Worm (Caenorhabditis elegans) whole organism, early embryonic: ENCODE results near the gene rnf-121.

ENCODE experiments used
- B0310.2 ChIP-seq: sonication (generic microtip); optimal IDR thresholded peaks from 2 replicates; lab custom pipeline; 2016; ENCODE audit warnings: mild to moderate bottlenecking, missing genetic modification characterization, missing compliant biosample characterization
- F13C5.2 ChIP-seq: sonication (generic microtip); optimal IDR thresholded peaks from 2 replicates; lab custom pipeline; 2017; ENCODE audit warnings: mild to moderate bottlenecking, missing genetic modification characterization, inconsistent platforms, missing compliant biosample characterization
- aly-1 ChIP-seq: sonication (generic microtip); optimal IDR thresholded peaks from 2 replicates; lab custom pipeline; 2016; ENCODE audit warnings: missing genetic modification characterization, missing compliant biosample characterization
- ama-1 ChIP-seq: fragments of 150-350 bp; optimal IDR thresholded peaks from 2 replicates; lab custom pipeline; 2014
- ceh-13 ChIP-seq: fragments of 200-800 bp; sonication (Bioruptor generic); optimal IDR thresholded peaks from 2 replicates; lab custom pipeline; 2018; ENCODE audit warnings: mild to moderate bottlenecking, missing genetic modification characterization, missing compliant biosample characterization
- ceh-36 ChIP-seq: sonication (generic microtip); optimal IDR thresholded peaks from 2 replicates; lab custom pipeline; 2016; ENCODE audit warnings: missing genetic modification characterization, inconsistent platforms, missing compliant biosample characterization
- ets-7 ChIP-seq: sonication (generic microtip); optimal IDR thresholded peaks from 2 replicates; lab custom pipeline; 2016; ENCODE audit warnings: missing genotype, missing genetic modification characterization, missing compliant biosample characterization
- flt-1 ChIP-seq: fragments of 200-800 bp; sonication (Bioruptor generic); IDR thresholded peaks from 2 replicates; pipeline ENCODE4 v1.3.6; 2022; ENCODE audit warnings: missing genetic modification characterization, missing compliant biosample characterization
- hmbx-1 ChIP-seq: sonication (generic microtip); optimal IDR thresholded peaks from 2 replicates; lab custom pipeline; 2016; ENCODE audit warnings: mild to moderate bottlenecking, missing genetic modification characterization, missing compliant biosample characterization
- hmg-4 ChIP-seq: fragments of 200-800 bp; sonication (Bioruptor generic); optimal IDR thresholded peaks from 2 replicates; lab custom pipeline; 2018; ENCODE audit warnings: mild to moderate bottlenecking, missing genetic modification characterization, missing compliant biosample characterization
- hnd-1 ChIP-seq: sonication (generic microtip); optimal IDR thresholded peaks from 2 replicates; lab custom pipeline; 2016; ENCODE audit warnings: missing genetic modification characterization, missing compliant biosample characterization
- pes-1 ChIP-seq: fragments of 200-800 bp; sonication (Bioruptor generic); IDR thresholded peaks from 2 replicates; pipeline ENCODE4 v1.3.6; 2022; ENCODE audit warnings: missing genetic modification reagents, missing genetic modification characterization, missing compliant biosample characterization
- scrt-1 ChIP-seq: fragments of 200-800 bp; sonication (Bioruptor generic); IDR thresholded peaks from 2 replicates; pipeline ENCODE4 v1.3.6; 2022; ENCODE audit warnings: missing genetic modification characterization, missing compliant biosample characterization
- sea-1 ChIP-seq: fragments of 200-800 bp; sonication (Bioruptor generic); conservative IDR thresholded peaks from 2 replicates; pipeline ENCODE4 v1.3.6; 2022; ENCODE audit warnings: missing genetic modification characterization, missing compliant biosample characterization
- tbx-11 ChIP-seq: fragments of 200-800 bp; sonication (Bioruptor generic); IDR thresholded peaks from 2 replicates; pipeline ENCODE4 v1.3.6; 2022; ENCODE audit warnings: missing genetic modification characterization, missing compliant biosample characterization
- tbx-37 ChIP-seq: fragments of 200-800 bp; sonication (Bioruptor generic); conservative IDR thresholded peaks from 2 replicates; pipeline ENCODE4 v1.3.6; 2022; ENCODE audit warnings: missing genetic modification reagents, missing genetic modification characterization, missing compliant biosample characterization
- tra-4 ChIP-seq: sonication (generic microtip); optimal IDR thresholded peaks from 2 replicates; lab custom pipeline; 2017; ENCODE audit warnings: missing genetic modification characterization, missing compliant biosample characterization

The rnf-121 gene

DNA sequence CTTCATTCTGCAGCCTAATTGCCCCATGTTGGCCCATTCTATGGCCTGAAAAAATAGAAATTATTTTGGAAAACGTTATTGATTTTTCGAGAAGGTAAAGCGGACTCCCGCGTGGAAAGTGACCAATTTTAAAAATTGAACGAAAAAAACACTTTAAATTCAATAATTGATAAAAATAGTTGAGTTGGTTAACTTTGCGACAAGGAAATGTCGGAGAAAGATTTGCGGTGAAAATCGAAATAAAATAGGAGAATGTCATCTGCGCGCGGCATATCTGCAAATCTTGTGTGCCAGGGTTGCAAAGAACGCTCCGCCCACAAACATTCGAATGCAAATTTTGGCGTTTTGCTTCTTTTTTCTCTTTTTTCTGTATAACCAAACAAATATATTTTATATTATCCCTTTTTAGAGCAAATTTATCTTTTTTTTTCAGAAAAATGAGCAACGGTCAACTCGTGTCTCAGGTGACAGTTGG lies at the start of gene rnf-121, which contains the start of gene C16C10.4:
rnf-121 (minus strand) TSS at position 51 of the 475 bp plus-strand sequence.
C16C10.4 (plus strand) TSS at position 434 of the 475 bp plus-strand sequence.
- TF ChIP-seq ama-1 (lab: Kevin White, UChicago) (no peak), aly-1 (tag; lab: Kevin White, UChicago) (peak; percentile 77), ceh-36 (tag; lab: Kevin White, UChicago) (peak; percentile 93), tbx-37 (GFP tag; lab: Robert Waterston, UW) (peak; percentile 82), ets-7 (tag; lab: Kevin White, UChicago) (peak; percentile 75), hmg-4 (GFP tag; lab: Kevin White, UChicago) (peak; percentile 97), B0310.2 (tag; lab: Kevin White, UChicago) (peak; percentile 82), scrt-1 (GFP tag; lab: Robert Waterston, UW) (peak; percentile 87), ceh-13 (GFP tag; lab: Kevin White, UChicago) (peak; percentile 93), tra-4 (tag; lab: Kevin White, UChicago) (peak; percentile 80), pes-1 (GFP tag; lab: Robert Waterston, UW) (peak; percentile 91), tbx-11 (GFP tag; lab: Robert Waterston, UW) (peak; percentile 92), F13C5.2 (tag; lab: Kevin White, UChicago) (peak; percentile 92), hnd-1 (peak; percentile 80), sea-1 (GFP tag; lab: Robert Waterston, UW) (peak; percentile 93), hmbx-1 (tag; lab: Kevin White, UChicago) (peak; percentile 61), flt-1 (GFP tag; lab: Robert Waterston, UW) (peak; percentile 83)

DNA sequence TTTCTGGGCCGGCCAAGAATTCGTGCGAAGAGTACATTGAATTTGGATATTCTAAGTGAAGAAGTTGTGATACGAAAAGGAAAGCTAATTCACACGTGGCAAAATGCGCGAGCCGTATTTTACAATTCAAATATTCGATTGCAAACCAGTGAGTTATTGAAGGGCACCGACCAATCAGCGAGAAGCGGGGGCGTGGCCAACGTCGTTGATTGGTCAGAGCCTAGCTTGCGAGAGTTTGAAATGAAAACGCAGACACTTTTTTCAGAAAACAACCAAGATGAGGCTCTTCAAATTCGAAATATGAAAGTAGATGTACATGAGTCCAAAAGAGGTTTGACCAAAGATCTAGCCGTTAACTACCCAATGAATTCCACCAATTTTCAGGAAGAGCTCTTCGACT lies 39.9 kb upstream of the rnf-121 start:
- no peak for TF ChIP-seq ets-7 (tag; lab: Kevin White, UChicago)
- TF ChIP-seq hmbx-1 (tag; lab: Kevin White, UChicago): no peak
- no peak for TF ChIP-seq aly-1 (tag; lab: Kevin White, UChicago)
- no peak for TF ChIP-seq ceh-13 (GFP tag; lab: Kevin White, UChicago)
- TF ChIP-seq tbx-37 (GFP tag; lab: Robert Waterston, UW): no peak
- no peak for TF ChIP-seq scrt-1 (GFP tag; lab: Robert Waterston, UW)
- no peak for TF ChIP-seq pes-1 (GFP tag; lab: Robert Waterston, UW)
- no peak for TF ChIP-seq sea-1 (GFP tag; lab: Robert Waterston, UW)
- no peak for TF ChIP-seq ama-1 (lab: Kevin White, UChicago)
- no peak for TF ChIP-seq flt-1 (GFP tag; lab: Robert Waterston, UW)
- no peak for TF ChIP-seq ceh-36 (tag; lab: Kevin White, UChicago)
- TF ChIP-seq B0310.2 (tag; lab: Kevin White, UChicago): no peak
- no peak for TF ChIP-seq hnd-1
- TF ChIP-seq F13C5.2 (tag; lab: Kevin White, UChicago): no peak
- no peak for TF ChIP-seq hmg-4 (GFP tag; lab: Kevin White, UChicago)

DNA sequence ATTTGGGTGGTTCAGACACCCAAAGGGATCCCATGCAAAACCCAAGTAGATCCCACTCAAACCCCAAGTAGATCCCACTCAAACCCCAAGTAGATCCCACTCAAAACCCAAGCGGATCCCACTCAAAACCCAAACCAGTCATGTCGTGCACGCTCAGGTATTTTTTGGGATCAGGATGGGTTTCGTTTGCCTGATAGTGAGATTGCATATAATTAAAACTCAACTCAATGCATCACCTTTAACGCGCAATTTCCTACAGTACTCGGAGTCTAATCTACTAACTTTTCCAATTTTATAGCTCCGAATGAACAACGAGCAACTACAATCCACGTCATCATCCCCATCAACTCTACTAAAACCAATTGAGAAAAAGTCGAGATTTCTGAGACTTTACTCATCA lies 38.4 kb upstream of the rnf-121 start, which contains the start of gene phlp-2:
phlp-2 (plus strand) TSS at position 301 of the 400 bp plus-strand sequence.
- no peak for TF ChIP-seq scrt-1 (GFP tag; lab: Robert Waterston, UW)

DNA sequence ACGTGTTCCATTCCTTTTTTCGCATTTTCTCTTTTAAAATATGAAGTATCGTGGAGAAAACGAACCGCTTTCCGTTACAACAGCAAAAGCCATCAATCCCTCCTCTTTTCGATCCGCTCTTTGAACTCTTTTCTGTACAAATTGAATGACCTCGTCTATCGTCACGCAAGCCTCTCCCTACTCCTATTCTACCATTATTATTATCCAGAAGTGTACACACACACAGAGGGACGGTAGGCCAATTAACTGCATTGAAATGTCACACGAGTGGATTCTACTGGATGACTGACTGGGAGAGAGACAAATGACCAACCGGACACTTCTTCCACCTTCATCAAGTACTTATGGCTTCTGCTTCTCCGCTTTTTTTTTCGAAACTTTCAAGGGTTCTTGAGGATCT lies 37.5 kb upstream of the rnf-121 start:
- TF ChIP-seq F13C5.2 (tag; lab: Kevin White, UChicago): no peak

DNA sequence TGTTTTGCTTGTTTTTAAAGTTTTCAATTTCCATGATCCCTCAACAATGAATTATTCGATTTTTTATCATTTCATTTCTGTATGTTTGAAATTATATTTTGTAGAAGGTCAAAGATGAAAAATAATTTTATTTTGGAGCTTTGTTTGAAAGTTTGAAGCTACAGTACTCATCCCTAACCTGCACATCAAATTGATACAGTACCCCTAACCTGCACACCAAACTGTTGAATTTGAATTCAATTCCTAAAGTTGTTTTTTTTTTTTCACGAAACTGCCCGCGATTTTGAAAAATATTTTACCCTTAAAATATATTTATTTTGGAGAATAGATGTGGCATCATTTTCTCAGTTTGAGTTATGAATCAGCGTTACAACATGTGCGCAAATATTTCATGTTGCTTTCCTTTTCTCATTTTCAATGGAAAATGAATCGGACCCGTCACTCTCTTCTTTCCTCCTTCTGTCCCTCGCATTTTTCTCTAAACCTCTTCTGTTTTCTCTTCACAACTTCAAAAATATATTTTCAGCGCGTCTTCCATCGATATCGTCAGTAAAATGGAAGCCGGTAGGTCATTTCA lies 35.1 kb upstream of the rnf-121 start, which contains the start of gene R74.8:
R74.8 (plus strand) TSS at position 527 of the 577 bp plus-strand sequence.
- TF ChIP-seq tra-4 (tag; lab: Kevin White, UChicago) (no peak), flt-1 (GFP tag; lab: Robert Waterston, UW) (no peak), F13C5.2 (tag; lab: Kevin White, UChicago) (no peak)

DNA sequence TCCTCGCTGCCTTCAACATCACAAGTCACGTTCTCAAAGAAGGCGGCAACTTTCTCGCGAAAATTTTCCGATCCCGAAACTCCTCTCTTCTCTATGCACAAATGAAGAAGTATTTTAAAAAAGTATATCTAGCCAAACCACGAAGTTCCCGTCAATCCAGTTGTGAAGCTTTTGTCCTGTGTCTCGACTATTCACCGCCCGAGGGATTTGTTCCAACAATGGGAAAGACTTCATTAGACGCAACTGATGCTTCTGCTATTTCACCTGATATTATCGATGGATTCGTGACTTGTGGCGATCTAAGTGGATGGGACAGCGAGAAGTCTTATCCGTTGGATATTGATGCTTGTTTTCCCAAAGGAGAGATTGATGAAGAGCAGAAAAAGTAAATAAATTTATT lies 34.2 kb upstream of the rnf-121 start:
- TF ChIP-seq ets-7 (tag; lab: Kevin White, UChicago) (no peak), tbx-37 (GFP tag; lab: Robert Waterston, UW) (no peak), hnd-1 (no peak), hmbx-1 (tag; lab: Kevin White, UChicago) (no peak), ceh-13 (GFP tag; lab: Kevin White, UChicago) (no peak)

DNA sequence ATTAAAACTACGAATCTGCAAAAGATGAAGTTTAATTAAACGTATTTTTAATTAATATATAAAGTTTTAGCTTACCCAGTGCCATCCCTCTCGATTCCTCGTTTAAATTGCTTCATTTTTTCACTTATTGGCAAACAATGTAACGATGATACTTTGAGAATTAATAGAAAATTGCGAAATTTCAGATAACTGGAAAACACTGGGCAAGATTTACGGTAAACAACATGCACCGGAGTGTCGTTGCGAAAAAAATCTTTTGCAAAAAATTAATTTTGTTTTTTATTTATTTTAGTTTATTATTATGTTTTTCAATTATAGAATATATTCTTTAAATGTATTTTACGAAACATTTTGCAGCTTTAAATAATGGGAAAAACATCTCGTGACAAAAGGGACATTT lies 33.3 kb upstream of the rnf-121 start, which contains the start of the genes pelo-1 and R74.7:
pelo-1 (minus strand) TSS at position 151 of the 400 bp plus-strand sequence.
R74.7 (plus strand) TSS at position 358 of the 400 bp plus-strand sequence.
- TF ChIP-seq ets-7 (tag; lab: Kevin White, UChicago) (no peak), tra-4 (tag; lab: Kevin White, UChicago) (no peak), hmbx-1 (tag; lab: Kevin White, UChicago) (no peak), aly-1 (tag; lab: Kevin White, UChicago) (no peak), ceh-13 (GFP tag; lab: Kevin White, UChicago) (no peak)

DNA sequence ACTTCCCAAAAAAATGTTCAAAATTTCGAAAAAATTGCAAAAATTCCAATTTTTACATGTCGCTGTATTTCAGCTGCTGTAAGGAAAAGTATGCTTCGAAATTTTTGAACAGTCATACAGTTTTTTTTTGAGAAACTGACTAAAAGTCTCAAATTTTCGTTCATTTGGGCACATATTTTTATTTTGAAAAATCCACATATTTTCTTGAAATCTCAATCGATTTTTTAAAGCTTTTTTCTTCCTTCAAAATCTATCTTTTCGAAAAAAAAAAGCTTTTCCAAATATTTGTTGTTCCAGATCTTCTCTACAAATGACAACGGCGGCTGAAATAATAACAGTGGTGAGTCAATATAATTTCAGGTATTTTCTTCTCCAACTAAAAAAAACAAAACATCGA lies 26.2 kb upstream of the rnf-121 start, which contains the start of gene asd-1:
asd-1 (plus strand) TSS at position 298 of the 397 bp plus-strand sequence.
- no peak for TF ChIP-seq pes-1 (GFP tag; lab: Robert Waterston, UW)
- no peak for TF ChIP-seq flt-1 (GFP tag; lab: Robert Waterston, UW)
- no peak for TF ChIP-seq F13C5.2 (tag; lab: Kevin White, UChicago)
- TF ChIP-seq hmg-4 (GFP tag; lab: Kevin White, UChicago): no peak
- no peak for TF ChIP-seq aly-1 (tag; lab: Kevin White, UChicago)
- TF ChIP-seq scrt-1 (GFP tag; lab: Robert Waterston, UW): no peak
- no peak for TF ChIP-seq B0310.2 (tag; lab: Kevin White, UChicago)
- no peak for TF ChIP-seq tra-4 (tag; lab: Kevin White, UChicago)
- no peak for TF ChIP-seq tbx-11 (GFP tag; lab: Robert Waterston, UW)
- TF ChIP-seq sea-1 (GFP tag; lab: Robert Waterston, UW): no peak
- no peak for TF ChIP-seq hnd-1
- no peak for TF ChIP-seq ets-7 (tag; lab: Kevin White, UChicago)
- no peak for TF ChIP-seq tbx-37 (GFP tag; lab: Robert Waterston, UW)
- TF ChIP-seq ceh-13 (GFP tag; lab: Kevin White, UChicago): no peak
- no peak for TF ChIP-seq ama-1 (lab: Kevin White, UChicago)
- no peak for TF ChIP-seq ceh-36 (tag; lab: Kevin White, UChicago)
- no peak for TF ChIP-seq hmbx-1 (tag; lab: Kevin White, UChicago)
